Fruit fly (Drosophila melanogaster): ENCODE measurements around the gene CG7523.
A peak's percentile ranks its signal among the peaks of the same experiment; 100 is the strongest.

Gene CG7523

dm6 chr3R:17619726-17620282 is 50.9 kb downstream of the CG7523 start (continued):
- no peak for TF ChIP-seq ase (GFP tag; IDR thresholded peaks at IDR 0.05)
- no peak for TF ChIP-seq fu2 (GFP tag; optimal IDR thresholded peaks at IDR 0.05)
- TF ChIP-seq cato (GFP tag; optimal IDR thresholded peaks at IDR 0.05; ENCODE audit: borderline replicate concordance): no peak
- TF ChIP-seq insv (GFP tag; optimal IDR thresholded peaks at IDR 0.05): no peak
- TF ChIP-seq CG4404 (GFP tag; IDR thresholded peaks at IDR 0.05): no peak
- peak; percentile 65 for TF ChIP-seq salm (tag; optimal IDR thresholded peaks at IDR 0.05)
- no peak for TF ChIP-seq Antp (GFP tag; optimal IDR thresholded peaks at IDR 0.05)
- no peak for TF ChIP-seq eyg (GFP tag; optimal IDR thresholded peaks at IDR 0.05)
- no peak for TF ChIP-seq kay (GFP tag; optimal IDR thresholded peaks at IDR 0.05)
- peak; percentile 94 for TF ChIP-seq mld (GFP tag; IDR thresholded peaks at IDR 0.05; ENCODE audit: partially characterized antibody)
- TF ChIP-seq bigmax (GFP tag; optimal IDR thresholded peaks at IDR 0.05): no peak
- no peak for TF ChIP-seq jumu (GFP tag; optimal IDR thresholded peaks at IDR 0.05)
- no peak for TF ChIP-seq CG7928 (GFP tag; optimal IDR thresholded peaks at IDR 0.05)
- no peak for TF ChIP-seq CG3995 (GFP tag; optimal IDR thresholded peaks at IDR 0.05)
- TF ChIP-seq Doc3 (GFP tag; IDR thresholded peaks at IDR 0.05; ENCODE audit: partially characterized antibody): peak; percentile 49; the same call in 1 of the 3 replicates
- TF ChIP-seq CG2202 (tag; optimal IDR thresholded peaks at IDR 0.05): no peak
- TF ChIP-seq CG34376 (GFP tag; optimal IDR thresholded peaks at IDR 0.05): peak; percentile 33
- TF ChIP-seq CG9437 (GFP tag; optimal IDR thresholded peaks at IDR 0.05): no peak
- no peak for TF ChIP-seq CG9932 (GFP tag; IDR thresholded peaks at IDR 0.05)
- no peak for TF ChIP-seq CG14441 (GFP tag; IDR thresholded peaks at IDR 0.05)
- no peak for TF ChIP-seq lmd (GFP tag; IDR thresholded peaks at IDR 0.05)
- no peak for TF ChIP-seq CG17385 (GFP tag; optimal IDR thresholded peaks at IDR 0.05)
- no peak for TF ChIP-seq ara (GFP tag; IDR thresholded peaks at IDR 0.05)
- no peak for TF ChIP-seq CG3065 (GFP tag; optimal IDR thresholded peaks at IDR 0.05)
- peak; percentile 85 for TF ChIP-seq CG7963 (GFP tag; IDR thresholded peaks at IDR 0.05; ENCODE audit: partially characterized antibody)
- TF ChIP-seq CG34422 (GFP tag; IDR thresholded peaks at IDR 0.05): no peak
- no peak for TF ChIP-seq ttk (GFP tag; IDR thresholded peaks at IDR 0.05)
- TF ChIP-seq sens (GFP tag): peak; percentile 82
- no peak for TF ChIP-seq CG18599 (GFP tag; optimal IDR thresholded peaks at IDR 0.05)
- no peak for TF ChIP-seq pros (GFP tag; optimal IDR thresholded peaks at IDR 0.05)
- no peak for TF ChIP-seq pfk (GFP tag; optimal IDR thresholded peaks at IDR 0.05)
- TF ChIP-seq Nf-YB (GFP tag; optimal IDR thresholded peaks at IDR 0.05): no peak
- TF ChIP-seq kah (GFP tag; optimal IDR thresholded peaks at IDR 0.05): peak; percentile 32
- no peak for TF ChIP-seq CG1024 (GFP tag; IDR thresholded peaks at IDR 0.05)
- no peak for TF ChIP-seq lov (optimal IDR thresholded peaks at IDR 0.05)
- no peak for TF ChIP-seq lov (GFP tag; IDR thresholded peaks at IDR 0.05)
- peak; percentile 19 for TF ChIP-seq PHDP (tag; optimal IDR thresholded peaks at IDR 0.05)
- no peak for TF ChIP-seq dan (GFP tag; IDR thresholded peaks at IDR 0.05)
- peak; percentile 96 for TF ChIP-seq nom (GFP tag; optimal IDR thresholded peaks at IDR 0.05)
- no peak for TF ChIP-seq Atf6 (GFP tag; IDR thresholded peaks at IDR 0.05)
- TF ChIP-seq CG17328 (GFP tag; IDR thresholded peaks at IDR 0.05): no peak
- TF ChIP-seq Dp (GFP tag; optimal IDR thresholded peaks at IDR 0.05): no peak
- no peak for TF ChIP-seq Fer3 (tag; optimal IDR thresholded peaks at IDR 0.05)
- TF ChIP-seq hth (optimal IDR thresholded peaks at IDR 0.05): no peak
- TF ChIP-seq CG4360 (GFP tag; IDR thresholded peaks at IDR 0.05): no peak
- no peak for TF ChIP-seq aop (GFP tag; IDR thresholded peaks at IDR 0.05)
- no peak for TF ChIP-seq CG1233 (GFP tag; optimal IDR thresholded peaks at IDR 0.05)
- no peak for TF ChIP-seq CG7357 (GFP tag; IDR thresholded peaks at IDR 0.05)
- TF ChIP-seq CG7987 (GFP tag; optimal IDR thresholded peaks at IDR 0.05): no peak
- TF ChIP-seq CG1603 (tag; optimal IDR thresholded peaks at IDR 0.05): no peak
- TF ChIP-seq tll (GFP tag; optimal IDR thresholded peaks at IDR 0.05): no peak
- TF ChIP-seq ham (GFP tag; IDR thresholded peaks at IDR 0.05): no peak
